Fruit fly (Drosophila melanogaster): ENCODE data around the gene Rb97D.

DNA sequence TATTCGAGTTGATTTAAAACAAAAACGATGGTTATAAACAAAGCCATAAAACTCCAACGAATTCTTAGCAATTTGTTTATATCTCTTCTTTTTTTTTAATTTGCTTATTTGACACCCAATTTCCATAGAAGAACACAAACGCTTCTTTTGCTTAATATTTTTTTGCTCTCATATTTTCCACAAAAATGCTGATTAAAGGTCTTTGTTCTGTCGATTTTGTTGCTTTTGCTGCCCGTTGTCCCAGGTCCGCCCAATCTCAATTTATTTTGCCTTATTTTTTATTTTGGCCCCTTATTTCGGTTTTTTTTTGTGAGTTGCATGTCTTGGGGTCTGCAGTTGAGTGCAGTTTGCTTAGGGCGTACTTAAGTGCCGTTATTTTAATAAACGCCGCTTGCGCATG, 30.5 kb upstream of the Rb97D start:
- TF ChIP-seq Myc (optimal IDR thresholded peaks at IDR 0.05) (no peak), lola (GFP tag; optimal IDR thresholded peaks at IDR 0.05) (no peak), pan (optimal IDR thresholded peaks at IDR 0.05) (no peak), Dfd (GFP tag; optimal IDR thresholded peaks at IDR 0.05) (no peak), br (GFP tag; optimal IDR thresholded peaks at IDR 0.05) (no peak), h (GFP tag; optimal IDR thresholded peaks at IDR 0.05) (no peak), Abd-B (GFP tag; optimal IDR thresholded peaks at IDR 0.05) (no peak), tai (GFP tag; optimal IDR thresholded peaks at IDR 0.05) (no peak), OdsH (GFP tag; optimal IDR thresholded peaks at IDR 0.05) (no peak), dmrt93B (GFP tag; optimal IDR thresholded peaks at IDR 0.05) (no peak)
